Worm (Caenorhabditis elegans): ENCODE results near the gene str-151.

The str-151 gene

ce11 chrV:16610791-16611385 is 34.9 kb downstream of the str-151 start, which contains the start of gene srw-54:
TSS of gene srw-54 (plus strand) at chrV:16611335.
- peak; percentile 57 for TF ChIP-seq elt-2 (tag; optimal IDR thresholded peaks at IDR 0.05)
- TF ChIP-seq efl-1 (optimal IDR thresholded peaks at IDR 0.05), result no peak
- peak in 1 of 2 experiments; percentile 39 for TF ChIP-seq efl-1 (GFP tag; optimal IDR thresholded peaks at IDR 0.05 in 1 of 2)
- no peak for TF ChIP-seq pag-3 (tag; optimal IDR thresholded peaks at IDR 0.05; ENCODE audit: borderline replicate concordance, insufficient read depth)

DNA sequence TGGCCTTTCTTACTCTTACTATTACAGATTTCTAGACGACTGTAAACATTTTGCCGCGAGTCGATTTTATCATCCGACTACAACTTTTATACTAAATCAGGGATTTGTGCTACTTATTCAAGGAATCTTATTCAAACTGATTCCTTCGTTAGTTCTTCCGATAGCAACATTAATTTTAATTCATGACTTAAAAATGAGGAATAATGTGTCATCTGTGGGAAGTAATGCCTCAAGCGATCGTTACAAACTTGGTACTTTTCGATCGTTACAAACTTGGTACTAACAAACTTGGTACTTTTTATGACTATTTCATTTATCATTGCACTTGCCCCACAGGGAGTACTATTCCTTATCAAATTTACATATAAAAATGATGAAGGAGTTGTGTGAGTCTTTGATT is 41.5 kb downstream of the str-151 start, which contains the start of gene Y70C5A.4:
TSS of gene Y70C5A.4 (plus strand) at position 301 of the 400 bp plus-strand sequence.
- no peak for TF ChIP-seq mep-1 (tag; optimal IDR thresholded peaks at IDR 0.05)
- no peak for TF ChIP-seq zip-4 (GFP tag; optimal IDR thresholded peaks at IDR 0.05)
- no peak for TF ChIP-seq sox-4 (tag; optimal IDR thresholded peaks at IDR 0.05)
- TF ChIP-seq ces-1 (GFP tag; optimal IDR thresholded peaks at IDR 0.05), result no peak
- no peak for TF ChIP-seq nhr-11 (tag; optimal IDR thresholded peaks at IDR 0.05)
- TF ChIP-seq hlh-17 (GFP tag; optimal IDR thresholded peaks at IDR 0.05; ENCODE audit: borderline replicate concordance), result no peak
- no peak for TF ChIP-seq sptf-1 (tag; optimal IDR thresholded peaks at IDR 0.05)
- TF ChIP-seq blmp-1 (tag; optimal IDR thresholded peaks at IDR 0.05), result no peak
- TF ChIP-seq lin-39 (tag; optimal IDR thresholded peaks at IDR 0.05), result no peak
- no peak for TF ChIP-seq unc-62 (GFP tag; optimal IDR thresholded peaks at IDR 0.05)
- no peak for TF ChIP-seq ceh-90 (tag; optimal IDR thresholded peaks at IDR 0.05)
- no peak for TF ChIP-seq unc-98 (GFP tag; IDR thresholded peaks at IDR 0.05)
- no peak for TF ChIP-seq F16B12.6 (tag; optimal IDR thresholded peaks at IDR 0.05)
- TF ChIP-seq fkh-4 (tag; optimal IDR thresholded peaks at IDR 0.05; ENCODE audit: borderline replicate concordance), result no peak

- TF ChIP-seq elt-2 (tag; optimal IDR thresholded peaks at IDR 0.05) (peak; percentile 1), efl-1 (optimal IDR thresholded peaks at IDR 0.05) (no peak), efl-1 (GFP tag; optimal IDR thresholded peaks at IDR 0.05 in 1 of 2) (no peak)
Observed at ce11 chrV:16620874-16621273, 44.9 kb downstream of the str-151 start, which contains the start of gene Y70C5A.3. TSS of gene Y70C5A.3 (minus strand) at chrV:16620923.

ce11 chrV:16621894-16622293 is 45.9 kb downstream of the str-151 start:
- no peak for TF ChIP-seq unc-98 (GFP tag; IDR thresholded peaks at IDR 0.05)
- TF ChIP-seq tbx-2 (tag; optimal IDR thresholded peaks at IDR 0.05), result no peak
- no peak for TF ChIP-seq nhr-11 (tag; optimal IDR thresholded peaks at IDR 0.05)
- TF ChIP-seq grh-1 (GFP tag; IDR thresholded peaks at IDR 0.05), result 0 out of 2 replicates have a peak, but pooled peaks have one; percentile 12
- no peak for TF ChIP-seq nhr-71 (tag; optimal IDR thresholded peaks at IDR 0.05)
- no peak for TF ChIP-seq snu-23 (GFP tag; optimal IDR thresholded peaks at IDR 0.05)
- TF ChIP-seq unc-86 (tag; optimal IDR thresholded peaks at IDR 0.05), result no peak
- TF ChIP-seq dpl-1 (GFP tag; optimal IDR thresholded peaks at IDR 0.05), result no peak
- peak; percentile 11 for TF ChIP-seq fkh-8 (tag; optimal IDR thresholded peaks at IDR 0.05)

DNA sequence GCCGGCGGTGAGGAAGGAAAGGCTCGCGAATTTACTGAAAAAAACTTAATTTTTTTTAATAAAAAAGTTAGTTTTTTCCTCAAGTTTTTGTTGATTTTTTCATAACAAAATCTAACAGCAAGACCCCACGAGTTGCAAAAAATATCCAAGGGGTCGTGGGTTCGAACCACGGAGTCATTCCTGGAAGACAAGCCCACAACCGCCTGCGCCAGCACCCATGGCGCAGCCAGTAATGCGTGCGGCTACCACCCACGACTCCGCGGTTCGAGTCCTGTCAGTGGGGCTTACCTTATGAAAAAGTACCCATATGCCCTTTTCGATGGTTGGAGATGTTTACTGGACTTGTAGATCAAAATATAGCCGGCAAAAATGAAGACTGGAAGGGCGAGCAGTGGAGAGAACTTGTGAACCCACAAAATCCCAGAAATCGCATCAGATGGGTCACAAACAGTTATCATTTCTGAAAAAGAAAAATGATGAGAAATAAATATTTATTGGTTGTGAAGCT is 46.8 kb downstream of the str-151 start, which contains the start of gene Y70C5A.2:
TSS of gene Y70C5A.2 (minus strand) at position 458 of the 508 bp plus-strand sequence.
- TF ChIP-seq ceh-82 (tag; optimal IDR thresholded peaks at IDR 0.05) (no peak), snpc-4 (tag; optimal IDR thresholded peaks at IDR 0.05) (no peak), aly-2 (tag; optimal IDR thresholded peaks at IDR 0.05) (no peak), jun-1 (tag; optimal IDR thresholded peaks at IDR 0.05) (no peak), xbp-1 (tag; optimal IDR thresholded peaks at IDR 0.05) (no peak), grh-1 (GFP tag; IDR thresholded peaks at IDR 0.05) (no peak), nhr-85 (tag) (no peak), unc-62 (GFP tag; optimal IDR thresholded peaks at IDR 0.05) (no peak), nhr-12 (tag; optimal IDR thresholded peaks at IDR 0.05) (no peak), pag-3 (tag; optimal IDR thresholded peaks at IDR 0.05; ENCODE audit: borderline replicate concordance, insufficient read depth) (no peak), swsn-7 (tag; optimal IDR thresholded peaks at IDR 0.05) (no peak), irx-1 (tag; optimal IDR thresholded peaks at IDR 0.05) (no peak), ceh-8 (GFP tag; optimal IDR thresholded peaks at IDR 0.05) (no peak), nhr-28 (tag; optimal IDR thresholded peaks at IDR 0.05) (no peak)
